Fruit fly (Drosophila melanogaster) whole organism, embryonic: ENCODE data around the gene CG13258.

Experiments used
- Aef1 ChIP-seq: fragments of 200-800 bp; sonication (Bioruptor generic); IDR thresholded peaks from 3 replicates; pipeline ENCODE4 v1.3.6; 2022; ENCODE audit warnings: missing biosample characterization, missing genetic modification characterization
- B-H1 ChIP-seq: fragments of 200-800 bp; sonication (Bioruptor generic); IDR thresholded peaks from 3 replicates; pipeline ENCODE4 v1.3.6; 2022; ENCODE audit warnings: missing biosample characterization, missing genetic modification characterization
- CG10267 ChIP-seq: fragments of 200-800 bp; sonication (Bioruptor generic); optimal IDR thresholded peaks from 2 replicates; lab custom pipeline; 2018; ENCODE audit warnings: missing biosample characterization, mild to moderate bottlenecking, missing genetic modification characterization, moderate library complexity
- CG10959 ChIP-seq: fragments of 200-800 bp; sonication (Bioruptor generic); IDR thresholded peaks from 2 replicates; pipeline ENCODE4 v1.3.6; 2022; ENCODE audit warnings: missing biosample characterization, missing genetic modification characterization
- CG11085 ChIP-seq: fragments of 200-800 bp; sonication (Bioruptor generic); IDR thresholded peaks from 2 replicates; pipeline ENCODE4 v1.3.6; 2022; ENCODE audit warnings: missing biosample characterization, missing genetic modification characterization
- CG11504 ChIP-seq: fragments of 200-800 bp; sonication (Bioruptor generic); optimal IDR thresholded peaks from 3 replicates; lab custom pipeline; 2019; ENCODE audit warnings: missing biosample characterization, mild to moderate bottlenecking, missing genetic modification characterization, moderate library complexity
- CG12299 ChIP-seq: fragments of 200-800 bp; sonication (Bioruptor generic); optimal IDR thresholded peaks from 2 replicates; lab custom pipeline; 2018; ENCODE audit warnings: missing biosample characterization, mild to moderate bottlenecking, missing genetic modification characterization
- CG12769 ChIP-seq: fragments of 200-800 bp; sonication (Bioruptor generic); optimal IDR thresholded peaks from 2 replicates; lab custom pipeline; 2019; ENCODE audit warnings: missing biosample characterization, mild to moderate bottlenecking, missing genetic modification characterization, moderate library complexity
- CG13775 ChIP-seq: fragments of 200-800 bp; sonication (Bioruptor generic); optimal IDR thresholded peaks from 3 replicates; lab custom pipeline; 2017; ENCODE audit warnings: missing biosample characterization, mild to moderate bottlenecking, missing genetic modification characterization
- CG13894 ChIP-seq: fragments of 200-800 bp; sonication (Bioruptor generic); optimal IDR thresholded peaks from 3 replicates; lab custom pipeline; 2018; ENCODE audit warnings: missing biosample characterization, mild to moderate bottlenecking, missing genetic modification characterization, moderate library complexity
- CG14050 ChIP-seq: fragments of 200-800 bp; sonication (Bioruptor generic); IDR thresholded peaks from 3 replicates; pipeline ENCODE4 v1.3.6; 2022; ENCODE audit warnings: missing biosample characterization, missing genetic modification characterization
- CG14667 ChIP-seq: fragments of 200-800 bp; sonication (Bioruptor generic); IDR thresholded peaks from 2 replicates; pipeline ENCODE4 v1.3.6; 2022; ENCODE audit warnings: missing biosample characterization, missing genetic modification characterization
- CG14860 ChIP-seq: fragments of 200-800 bp; sonication (Bioruptor generic); IDR thresholded peaks from 3 replicates; pipeline ENCODE4 v1.3.6; 2022; ENCODE audit warnings: missing biosample characterization, missing genetic modification characterization; ENCODE audit not compliant: partially characterized antibody
- CG16779 ChIP-seq: fragments of 200-800 bp; sonication (Bioruptor generic); IDR thresholded peaks from 2 replicates; pipeline ENCODE4 v1.3.6; 2022; ENCODE audit warnings: missing biosample characterization, missing genetic modification characterization
- CG17568 ChIP-seq: fragments of 200-800 bp; sonication (Bioruptor generic); optimal IDR thresholded peaks from 2 replicates; lab custom pipeline; 2018; ENCODE audit warnings: missing biosample characterization, mild to moderate bottlenecking, missing genetic modification characterization, moderate library complexity
- CG32772 ChIP-seq: fragments of 200-800 bp; sonication (Bioruptor generic); IDR thresholded peaks from 2 replicates; pipeline ENCODE4 v1.3.6; 2022; ENCODE audit warnings: missing biosample characterization, missing genetic modification characterization
- CG42726 ChIP-seq: fragments of 200-800 bp; sonication (Bioruptor generic); IDR thresholded peaks from 2 replicates; pipeline ENCODE4 v1.3.6; 2022; ENCODE audit warnings: missing biosample characterization, missing genetic modification characterization; ENCODE audit not compliant: partially characterized antibody
- CG4617 ChIP-seq: fragments of 200-800 bp; sonication (Bioruptor generic); optimal IDR thresholded peaks from 3 replicates; lab custom pipeline; 2016; ENCODE audit warnings: missing biosample characterization, missing genetic modification characterization, borderline replicate concordance
- CG7357 ChIP-seq: fragments of 200-800 bp; sonication (Bioruptor generic); IDR thresholded peaks from 3 replicates; pipeline ENCODE4 v1.3.6; 2022; ENCODE audit warnings: missing biosample characterization, missing genetic modification characterization
- CTCF ChIP-seq: fragments of 200-800 bp; sonication (Bioruptor generic); optimal IDR thresholded peaks from 2 replicates; lab custom pipeline; 2017; ENCODE audit warnings: missing biosample characterization, mild to moderate bottlenecking, missing genetic modification characterization, moderate library complexity
- ERR ChIP-seq: fragments of 200-800 bp; sonication (Bioruptor generic); optimal IDR thresholded peaks from 2 replicates; lab custom pipeline; 2016; ENCODE audit warnings: missing biosample characterization, missing genetic modification characterization
- Elba2 ChIP-seq: fragments of 200-800 bp; sonication (Bioruptor generic); optimal IDR thresholded peaks from 3 replicates; lab custom pipeline; 2016; ENCODE audit warnings: missing biosample characterization, missing genetic modification characterization
- Ets65A ChIP-seq: fragments of 200-800 bp; sonication (Bioruptor generic); peaks from one replicate; lab custom pipeline; 2016; ENCODE audit warnings: missing biosample characterization, missing genetic modification characterization
- Hand ChIP-seq: fragments of 200-800 bp; sonication (Bioruptor generic); optimal IDR thresholded peaks from 2 replicates; lab custom pipeline; 2017; ENCODE audit warnings: mild to moderate bottlenecking, missing biosample characterization, missing genetic modification reagents, missing genetic modification characterization
- Hr78 ChIP-seq, 2 experiments: fragments of 200-800 bp in 1 of 2; fragments of >200 bp in 1 of 2; sonication (Bioruptor generic) in 1 of 2; optimal IDR thresholded peaks; 2 replicates each; lab custom pipeline; 2017 to 2019; ENCODE audit warnings: missing biosample characterization in 2 of 2, missing genetic modification characterization in 2 of 2, mild to moderate bottlenecking in 1 of 2, moderate library complexity in 1 of 2
- Oaz ChIP-seq: fragments of 200-800 bp; sonication (Bioruptor generic); IDR thresholded peaks from 2 replicates; pipeline ENCODE4 v1.3.6; 2022; ENCODE audit warnings: missing biosample characterization, missing genetic modification characterization
- Rfx ChIP-seq: fragments of 200-800 bp; sonication (Bioruptor generic); IDR thresholded peaks from 2 replicates; pipeline ENCODE4 v1.3.6; 2022; ENCODE audit warnings: missing biosample characterization, missing genetic modification characterization
- Taf1 ChIP-seq: fragments of 200-800 bp; sonication (Bioruptor generic); IDR thresholded peaks from 2 replicates; pipeline ENCODE4 v1.3.6; 2022; ENCODE audit warnings: missing biosample characterization, missing genetic modification characterization
- ara ChIP-seq: fragments of 200-800 bp; sonication (Bioruptor generic); IDR thresholded peaks from 2 replicates; pipeline ENCODE4 v1.3.6; 2022; ENCODE audit warnings: missing biosample characterization, missing genetic modification characterization
- ash1 ChIP-seq: fragments of 200-800 bp; sonication (Bioruptor generic); optimal IDR thresholded peaks from 2 replicates; lab custom pipeline; 2018; ENCODE audit warnings: missing biosample characterization, mild to moderate bottlenecking, missing genetic modification characterization
- bbx ChIP-seq: fragments of 200-800 bp; sonication (Bioruptor generic); IDR thresholded peaks from 2 replicates; pipeline ENCODE4 v1.3.6; 2022; ENCODE audit warnings: missing biosample characterization, missing genetic modification characterization; ENCODE audit not compliant: partially characterized antibody
- bowl ChIP-seq: fragments of 200-800 bp; sonication (Bioruptor generic); IDR thresholded peaks from 2 replicates; pipeline ENCODE4 v1.3.6; 2022; ENCODE audit warnings: missing biosample characterization, missing genetic modification characterization
- bsh ChIP-seq, 2 experiments: fragments of 200-800 bp; sonication (Bioruptor generic); optimal IDR thresholded peaks; 2 replicates each; lab custom pipeline; 2017 to 2018; ENCODE audit warnings: mild to moderate bottlenecking in 2 of 2, missing biosample characterization in 2 of 2, missing genetic modification characterization in 2 of 2, moderate library complexity in 1 of 2
- btn ChIP-seq: fragments of 200-800 bp; sonication (Bioruptor generic); optimal IDR thresholded peaks from 2 replicates; lab custom pipeline; 2016; ENCODE audit warnings: missing biosample characterization, missing genetic modification characterization
- crp ChIP-seq, 2 experiments: fragments of 200-800 bp; sonication (Bioruptor generic); optimal IDR thresholded peaks; 2 replicates in 1 of 2; 3 replicates in 1 of 2; lab custom pipeline; 2017; ENCODE audit warnings: missing biosample characterization in 2 of 2, missing genetic modification characterization in 2 of 2, mild to moderate bottlenecking in 1 of 2, moderate library complexity in 1 of 2
- dpn ChIP-seq, 2 experiments: fragments of 200-800 bp; sonication (Bioruptor generic); optimal IDR thresholded peaks; 3 replicates each; lab custom pipeline; 2016; ENCODE audit warnings: missing biosample characterization in 2 of 2, missing genetic modification characterization in 2 of 2
- fru ChIP-seq: fragments of >200 bp; optimal IDR thresholded peaks from 2 replicates; lab custom pipeline; 2017
- gcm2 ChIP-seq: fragments of 200-800 bp; sonication (Bioruptor generic); optimal IDR thresholded peaks from 2 replicates; lab custom pipeline; 2016; ENCODE audit warnings: missing biosample characterization, missing genetic modification characterization
- gsb ChIP-seq: fragments of 200-800 bp; sonication (Bioruptor generic); IDR thresholded peaks from 2 replicates; pipeline ENCODE4 v1.3.6; 2022; ENCODE audit warnings: missing biosample characterization, missing genetic modification characterization
- ind ChIP-seq: fragments of 200-800 bp; sonication (Bioruptor generic); optimal IDR thresholded peaks from 3 replicates; lab custom pipeline; 2016; ENCODE audit warnings: missing biosample characterization, missing genetic modification characterization
- jing ChIP-seq: fragments of 200-800 bp; sonication (Bioruptor generic); optimal IDR thresholded peaks from 2 replicates; lab custom pipeline; 2018; ENCODE audit warnings: missing biosample characterization, mild to moderate bottlenecking, missing genetic modification characterization
- jumu ChIP-seq: fragments of 200-800 bp; sonication (Bioruptor generic); optimal IDR thresholded peaks from 3 replicates; lab custom pipeline; 2016; ENCODE audit warnings: missing biosample characterization, missing genetic modification characterization
- pzg ChIP-seq: fragments of 200-800 bp; sonication (Bioruptor generic); optimal IDR thresholded peaks from 3 replicates; lab custom pipeline; 2018; ENCODE audit warnings: missing biosample characterization, mild to moderate bottlenecking, missing genetic modification characterization, moderate library complexity
- so ChIP-seq: fragments of 200-800 bp; sonication (Bioruptor generic); IDR thresholded peaks from 3 replicates; pipeline ENCODE4 v1.3.6; 2022; ENCODE audit warnings: missing biosample characterization, missing genetic modification characterization
- tap ChIP-seq: fragments of 200-800 bp; optimal IDR thresholded peaks from 3 replicates; lab custom pipeline; 2019; ENCODE audit warnings: missing biosample characterization, mild to moderate bottlenecking, missing genetic modification characterization, moderate library complexity
- tin ChIP-seq: fragments of 200-800 bp; sonication (Bioruptor generic); optimal IDR thresholded peaks from 3 replicates; lab custom pipeline; 2016; ENCODE audit warnings: missing biosample characterization, missing genetic modification characterization
- trem ChIP-seq: fragments of 200-800 bp; optimal IDR thresholded peaks from 3 replicates; lab custom pipeline; 2019; ENCODE audit warnings: missing biosample characterization, mild to moderate bottlenecking, missing genetic modification characterization, moderate library complexity
- twi ChIP-seq: fragments of 200-800 bp; optimal IDR thresholded peaks from 2 replicates; lab custom pipeline; 2019; ENCODE audit warnings: missing biosample characterization, mild to moderate bottlenecking, missing genetic modification characterization, moderate library complexity
- usp ChIP-seq: fragments of >200 bp; optimal IDR thresholded peaks from 2 replicates; lab custom pipeline; 2017; ENCODE audit warnings: missing biosample characterization, missing genetic modification characterization
- z ChIP-seq: fragments of 200-800 bp; sonication (Bioruptor generic); IDR thresholded peaks from 3 replicates; pipeline ENCODE4 v1.3.6; 2022; ENCODE audit warnings: missing biosample characterization, missing genetic modification characterization

Gene CG13258

dm6 chr2L:16307026-16307703 is 14.3 kb upstream of the CG13258 start, which contains the start of the genes CG5861 and Syx5 (continued):
- peak; percentile 38 for TF ChIP-seq CG12299
- no peak for TF ChIP-seq fru
- no peak for TF ChIP-seq CG10959 (GFP tag; lab: Robert Waterston, UW)
- TF ChIP-seq Rfx = peak; percentile 69; the same call in 1 of the 2 replicates
- TF ChIP-seq jumu (GFP tag; lab: Kevin White, UChicago) = no peak
- peak; percentile 57 for TF ChIP-seq tap (tag; lab: Kevin White, UChicago)
- peak in 1 of 2 experiments; percentile 72 for TF ChIP-seq dpn (GFP tag; optimal IDR thresholded peaks at IDR 0.05; lab: Kevin White, UChicago)
- TF ChIP-seq CG11085 = peak; percentile 64
- peak; percentile 33 for TF ChIP-seq tin (GFP tag; lab: Kevin White, UChicago)
- TF ChIP-seq CG14050 (GFP tag; lab: Robert Waterston, UW) = peak; percentile 17; the same call in 1 of the 3 replicates
- no peak for TF ChIP-seq ERR (GFP tag; lab: Kevin White, UChicago)
- TF ChIP-seq Hand (GFP tag; lab: Kevin White, UChicago) = no peak
- TF ChIP-seq bbx = no peak; the same call in none of the 2 replicates
- TF ChIP-seq Ets65A = peak; percentile 95
- no peak for TF ChIP-seq CG12769 (tag; lab: Kevin White, UChicago)
- peak; percentile 88 for TF ChIP-seq CG14860 (GFP tag; lab: Robert Waterston, UW)
- peak; percentile 25 for TF ChIP-seq CTCF
- TF ChIP-seq ara (GFP tag; lab: Robert Waterston, UW) = no peak
- peak; percentile 62 for TF ChIP-seq ind (GFP tag; lab: Kevin White, UChicago)
- TF ChIP-seq jing = no peak
- TF ChIP-seq Oaz (GFP tag; lab: Robert Waterston, UW) = no peak
- TF ChIP-seq ash1 (GFP tag; lab: Kevin White, UChicago) = no peak
- TF ChIP-seq CG14667 (GFP tag; lab: Robert Waterston, UW) = no peak
- TF ChIP-seq pzg = peak; percentile 68
- TF ChIP-seq twi (tag; lab: Kevin White, UChicago) = peak; percentile 54
- 0 out of 3 replicates have a peak, but pooled peaks have one; percentile 16 for TF ChIP-seq CG7357 (GFP tag; lab: Robert Waterston, UW)
- TF ChIP-seq bsh (GFP tag; optimal IDR thresholded peaks at IDR 0.05; lab: Kevin White, UChicago) = peak in 1 of 2 experiments; percentile 56
- TF ChIP-seq CG13775 = peak; percentile 64
- TF ChIP-seq Taf1 = no peak
- TF ChIP-seq crp (GFP tag; optimal IDR thresholded peaks at IDR 0.05; lab: Kevin White, UChicago) = peak in 1 of 2 experiments; percentile 75
- TF ChIP-seq Elba2 (GFP tag; lab: Kevin White, UChicago) = no peak
- peak; percentile 75 for TF ChIP-seq CG10267 (tag; lab: Kevin White, UChicago)
- TF ChIP-seq Aef1 (GFP tag; lab: Robert Waterston, UW) = peak; percentile 37; the same call in 1 of the 3 replicates
- TF ChIP-seq CG13894 (tag; lab: Kevin White, UChicago) = no peak
- no peak for TF ChIP-seq gcm2
- no peak for TF ChIP-seq B-H1 (GFP tag; lab: Robert Waterston, UW)
- no peak for TF ChIP-seq btn
- no peak for TF ChIP-seq usp (GFP tag; lab: Kevin White, UChicago)
- TF ChIP-seq CG4617 (GFP tag; lab: Kevin White, UChicago) = peak; percentile 61
- peak; percentile 74; the same call in 1 of the 2 replicates for TF ChIP-seq CG32772 (GFP tag; lab: Robert Waterston, UW)
- no peak for TF ChIP-seq CG11504 (tag; lab: Kevin White, UChicago)
- TF ChIP-seq CG42726 (GFP tag; lab: Robert Waterston, UW) = peak; percentile 69; the same call in 1 of the 2 replicates
- TF ChIP-seq gsb = no peak
- no peak for TF ChIP-seq so (GFP tag; lab: Robert Waterston, UW)
- peak in 1 of 2 experiments; percentile 18 for TF ChIP-seq Hr78 (GFP tag; optimal IDR thresholded peaks at IDR 0.05; lab: Kevin White, UChicago)
- TF ChIP-seq z = peak; percentile 96
- TF ChIP-seq CG16779 = no peak
- peak; percentile 10 for TF ChIP-seq CG17568 (GFP tag; lab: Kevin White, UChicago)
- TF ChIP-seq bowl (GFP tag; lab: Robert Waterston, UW) = no peak
- peak; percentile 86 for TF ChIP-seq trem
